Fruit fly (Drosophila melanogaster) Kc167 (cell line): ENCODE measurements around the gene CG9312.

ENCODE experiments used
- Myc ChIP-seq: fragments of >200 bp; optimal IDR thresholded peaks from 2 replicates; lab custom pipeline; 2017; ENCODE audit warnings: missing external identifiers
- h ChIP-seq: fragments of >200 bp; optimal IDR thresholded peaks from 3 replicates; lab custom pipeline; 2018; ENCODE audit warnings: missing external identifiers
- psq ChIP-seq: fragments of >200 bp; optimal IDR thresholded peaks from 2 replicates; lab custom pipeline; 2017; ENCODE audit warnings: missing external identifiers

- no peak for TF ChIP-seq h (lab: Kevin White, UChicago)
- TF ChIP-seq Myc: no peak
- no peak for TF ChIP-seq psq (lab: Kevin White, UChicago)
Measured at dm6 chr3R:13730005-13730404, 35.6 kb upstream of the CG9312 start.
